Worm (Caenorhabditis elegans) whole organism, L1 larva: ENCODE data around the gene drd-50.

Source experiments
- C34B4.2 ChIP-seq: sonication (generic microtip); optimal IDR thresholded peaks from 2 replicates; lab custom pipeline; 2017; ENCODE audit warnings: mild to moderate bottlenecking, missing genetic modification characterization, missing compliant biosample characterization
- aha-1 ChIP-seq: fragments of 150-350 bp; optimal IDR thresholded peaks from 2 replicates; lab custom pipeline; 2014; ENCODE audit warnings: missing biosample characterization, missing genetic modification characterization
- ama-1 ChIP-seq: fragments of 150-350 bp; optimal IDR thresholded peaks from 2 replicates; lab custom pipeline; 2014
- ceh-90 ChIP-seq: sonication (generic microtip); optimal IDR thresholded peaks from 2 replicates; lab custom pipeline; 2016; ENCODE audit warnings: missing genetic modification characterization, missing compliant biosample characterization
- dpl-1 ChIP-seq, 3 experiments: fragments of 150-350 bp in 2 of 3; sonication (generic microtip) in 1 of 3; optimal IDR thresholded peaks; 2 replicates each; lab custom pipeline; 2014 to 2017; ENCODE audit warnings: missing biosample characterization in 3 of 3, missing genetic modification characterization in 3 of 3, missing genetic modification reagents in 3 of 3
- efl-1 ChIP-seq, 4 experiments: fragments of 150-350 bp; optimal IDR thresholded peaks in 3 of 4; peaks in 1 of 4; 1 replicate in 1 of 4; 2 replicates in 3 of 4; lab custom pipeline; 2014; ENCODE audit warnings: missing biosample characterization in 2 of 4, missing genetic modification characterization in 2 of 4, missing genetic modification reagents in 2 of 4
- egl-13 ChIP-seq: sonication (generic microtip); optimal IDR thresholded peaks from 2 replicates; lab custom pipeline; 2016; ENCODE audit warnings: missing genotype, missing genetic modification reagents, missing genetic modification characterization, missing compliant biosample characterization
- egl-27 ChIP-seq, 2 experiments: fragments of 150-350 bp in 1 of 2; sonication (generic microtip); optimal IDR thresholded peaks; 3 replicates each; lab custom pipeline; 2017 to 2018; ENCODE audit warnings: missing biosample characterization in 2 of 2, missing genetic modification characterization in 2 of 2, missing genetic modification reagents in 2 of 2
- elt-2 ChIP-seq: sonication (generic microtip); optimal IDR thresholded peaks from 2 replicates; lab custom pipeline; 2016; ENCODE audit warnings: missing genetic modification characterization, mild to moderate bottlenecking, inconsistent platforms, missing compliant biosample characterization, missing genetic modification reagents
- ets-5 ChIP-seq: fragments of 200-800 bp; sonication (Bioruptor generic); IDR thresholded peaks from 2 replicates; pipeline ENCODE4 v1.3.6; 2022; ENCODE audit warnings: missing genetic modification characterization, missing compliant biosample characterization
- hlh-4 ChIP-seq: sonication (generic microtip); optimal IDR thresholded peaks from 2 replicates; lab custom pipeline; 2016; ENCODE audit warnings: mild to moderate bottlenecking, missing genetic modification characterization, missing compliant biosample characterization
- hpl-2 ChIP-seq: fragments of 150-350 bp; optimal IDR thresholded peaks from 2 replicates; lab custom pipeline; 2014; ENCODE audit warnings: missing biosample characterization, missing genetic modification reagents, missing genetic modification characterization
- isw-1 ChIP-seq: fragments of 200-800 bp; sonication (Bioruptor generic); IDR thresholded peaks from 2 replicates; pipeline ENCODE4 v1.3.6; 2022; ENCODE audit warnings: missing genetic modification characterization, missing compliant biosample characterization
- jun-1 ChIP-seq: fragments of 150-350 bp; optimal IDR thresholded peaks from 2 replicates; lab custom pipeline; 2014; ENCODE audit warnings: missing biosample characterization, missing genetic modification reagents, missing genetic modification characterization
- lin-13 ChIP-seq: fragments of 150-350 bp; optimal IDR thresholded peaks from 2 replicates; lab custom pipeline; 2014; ENCODE audit warnings: missing biosample characterization, missing genetic modification reagents, missing genetic modification characterization
- lin-15B ChIP-seq: fragments of 150-350 bp; sonication (generic microtip); optimal IDR thresholded peaks from 3 replicates; lab custom pipeline; 2014; ENCODE audit warnings: missing biosample characterization, missing genetic modification characterization
- lir-3 ChIP-seq: sonication (generic microtip); optimal IDR thresholded peaks from 2 replicates; lab custom pipeline; 2016; ENCODE audit warnings: mild to moderate bottlenecking, missing genetic modification characterization, moderate library complexity, missing compliant biosample characterization; ENCODE audit not compliant: poor library complexity
- mef-2 ChIP-seq: fragments of 150-350 bp; optimal IDR thresholded peaks from 2 replicates; lab custom pipeline; 2014; ENCODE audit warnings: missing biosample characterization, missing genetic modification characterization
- mep-1 ChIP-seq: fragments of 150-350 bp; optimal IDR thresholded peaks from 2 replicates; lab custom pipeline; 2014; ENCODE audit warnings: missing biosample characterization, missing genetic modification characterization
- nhr-11 ChIP-seq: fragments of 150-350 bp; optimal IDR thresholded peaks from 2 replicates; lab custom pipeline; 2014; ENCODE audit warnings: missing biosample characterization, missing genetic modification characterization
- nhr-19 ChIP-seq: fragments of 200-800 bp; sonication (Bioruptor generic); conservative IDR thresholded peaks from 2 replicates; pipeline ENCODE4 v1.3.6; 2022; ENCODE audit warnings: missing genetic modification characterization, missing compliant biosample characterization
- nhr-77 ChIP-seq: fragments of 150-350 bp; optimal IDR thresholded peaks from 2 replicates; lab custom pipeline; 2014; ENCODE audit warnings: missing biosample characterization, missing genetic modification characterization
- nhr-90 ChIP-seq: sonication (generic microtip); optimal IDR thresholded peaks from 2 replicates; lab custom pipeline; 2016; ENCODE audit warnings: mild to moderate bottlenecking, missing genetic modification characterization, missing compliant biosample characterization; ENCODE audit not compliant: poor library complexity
- pag-3 ChIP-seq: sonication (generic microtip); optimal IDR thresholded peaks from 2 replicates; lab custom pipeline; 2017; ENCODE audit warnings: missing genetic modification characterization, mild to moderate bottlenecking, missing compliant biosample characterization, antibody characterized with exemption, borderline replicate concordance; ENCODE audit not compliant: insufficient read depth
- pax-3 ChIP-seq: fragments of 200-800 bp; sonication (Bioruptor generic); optimal IDR thresholded peaks from 2 replicates; lab custom pipeline; 2018; ENCODE audit warnings: mild to moderate bottlenecking, missing genetic modification characterization, moderate library complexity, missing compliant biosample characterization
- pqm-1 ChIP-seq: sonication (generic microtip); optimal IDR thresholded peaks from 3 replicates; lab custom pipeline; 2017; ENCODE audit warnings: missing biosample characterization, missing genetic modification characterization
- swsn-7 ChIP-seq: sonication (generic microtip); optimal IDR thresholded peaks from 2 replicates; lab custom pipeline; 2016; ENCODE audit warnings: missing genetic modification characterization, missing compliant biosample characterization
- tbx-2 ChIP-seq: sonication (generic microtip); optimal IDR thresholded peaks from 2 replicates; lab custom pipeline; 2016; ENCODE audit warnings: missing genetic modification characterization, missing compliant biosample characterization
- unc-86 ChIP-seq: sonication (generic microtip); optimal IDR thresholded peaks from 2 replicates; lab custom pipeline; 2016; ENCODE audit warnings: missing genetic modification characterization, missing compliant biosample characterization
- unc-98 ChIP-seq: fragments of 200-800 bp; sonication (Bioruptor generic); IDR thresholded peaks from 2 replicates; pipeline ENCODE4 v1.3.6; 2022; ENCODE audit warnings: missing genetic modification characterization, missing compliant biosample characterization
- ztf-4 ChIP-seq: fragments of 150-350 bp; optimal IDR thresholded peaks from 2 replicates; lab custom pipeline; 2014; ENCODE audit warnings: missing biosample characterization, missing genetic modification characterization

The drd-50 gene

ce11 chrIV:4147891-4148290, 30.4 kb downstream of the drd-50 start:
- TF ChIP-seq elt-2 (tag; lab: Kevin White, UChicago): peak; percentile 92
- peak; percentile 34 for TF ChIP-seq jun-1 (tag; lab: Kevin White, UChicago)
- TF ChIP-seq aha-1: no peak
- no peak for TF ChIP-seq pax-3
- no peak for TF ChIP-seq tbx-2 (tag; lab: Kevin White, UChicago)
- TF ChIP-seq nhr-90 (tag; lab: Kevin White, UChicago): peak; percentile 1
- no peak for TF ChIP-seq efl-1 (optimal IDR thresholded peaks at IDR 0.05; lab: Kevin White, UChicago)
- peak in 1 of 2 experiments; percentile 38 for TF ChIP-seq efl-1 (GFP tag; optimal IDR thresholded peaks at IDR 0.05 in 1 of 2; lab: Kevin White, UChicago)
- no peak for TF ChIP-seq ztf-4 (tag; lab: Kevin White, UChicago)
- TF ChIP-seq isw-1 (GFP tag; lab: Robert Waterston, UW): no peak
- TF ChIP-seq ceh-90 (tag; lab: Kevin White, UChicago): no peak

DNA sequence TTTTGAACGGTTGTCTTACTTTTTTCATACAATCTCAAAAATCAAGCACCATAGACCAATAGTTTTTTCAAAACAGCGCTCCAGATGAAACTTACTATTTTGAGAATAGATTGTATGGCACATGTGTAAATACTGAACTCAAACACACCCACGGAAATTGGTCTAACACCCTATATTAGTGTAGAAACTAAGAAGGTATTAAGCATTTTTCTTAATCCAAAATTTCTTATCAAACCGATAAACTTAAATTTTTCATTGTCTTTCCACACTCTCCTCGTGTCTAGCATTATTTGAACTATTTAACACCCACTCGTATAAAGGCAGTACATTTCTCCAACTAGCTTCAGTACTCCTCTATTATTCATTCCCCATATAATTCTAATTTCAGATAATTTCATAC, 32.6 kb downstream of the drd-50 start:
- no peak for TF ChIP-seq nhr-77
- no peak for TF ChIP-seq efl-1 (optimal IDR thresholded peaks at IDR 0.05; lab: Kevin White, UChicago)
- TF ChIP-seq efl-1 (GFP tag; optimal IDR thresholded peaks at IDR 0.05 in 1 of 2; lab: Kevin White, UChicago): peak in 1 of 2 experiments; percentile 57
- TF ChIP-seq elt-2 (tag; lab: Kevin White, UChicago): peak; percentile 58

DNA sequence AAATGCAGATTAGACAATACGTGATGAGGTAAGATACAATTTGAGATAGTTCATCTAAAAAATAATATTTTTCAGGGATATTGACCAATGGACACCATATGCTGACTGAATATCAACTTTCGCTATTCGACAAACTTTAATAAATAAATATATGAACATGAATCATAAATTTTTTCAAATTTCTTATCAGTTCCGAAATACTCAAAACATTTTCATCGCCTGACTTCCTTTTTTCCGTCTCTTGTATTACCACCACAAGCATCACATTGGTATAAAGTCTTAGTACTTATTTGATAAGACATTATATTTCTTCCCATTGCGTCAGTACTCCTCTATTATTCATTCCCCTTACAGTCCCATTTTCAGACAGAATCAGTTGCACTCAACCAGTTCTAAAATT, 34.6 kb downstream of the drd-50 start, which contains the start of the genes K08D10.10 and R07C12.1:
K08D10.10 (plus strand) TSS at position 93 of the 400 bp plus-strand sequence.
R07C12.1 (plus strand) TSS at position 314 of the 400 bp plus-strand sequence.
- TF ChIP-seq efl-1 (optimal IDR thresholded peaks at IDR 0.05; lab: Kevin White, UChicago) (no peak), efl-1 (GFP tag; optimal IDR thresholded peaks at IDR 0.05 in 1 of 2; lab: Kevin White, UChicago) (no peak), elt-2 (tag; lab: Kevin White, UChicago) (peak; percentile 79), C34B4.2 (tag; lab: Kevin White, UChicago) (no peak), ets-5 (GFP tag; lab: Robert Waterston, UW) (no peak)

ce11 chrIV:4154641-4155040, 37.1 kb downstream of the drd-50 start, which contains the start of gene K08D10.14:
TSS of gene K08D10.14 (plus strand) at chrIV:4154941.
- TF ChIP-seq pag-3 (tag; lab: Kevin White, UChicago) (no peak), swsn-7 (tag; lab: Kevin White, UChicago) (no peak), ama-1 (lab: Kevin White, UChicago) (no peak), elt-2 (tag; lab: Kevin White, UChicago) (peak; percentile 19), hlh-4 (no peak)

DNA sequence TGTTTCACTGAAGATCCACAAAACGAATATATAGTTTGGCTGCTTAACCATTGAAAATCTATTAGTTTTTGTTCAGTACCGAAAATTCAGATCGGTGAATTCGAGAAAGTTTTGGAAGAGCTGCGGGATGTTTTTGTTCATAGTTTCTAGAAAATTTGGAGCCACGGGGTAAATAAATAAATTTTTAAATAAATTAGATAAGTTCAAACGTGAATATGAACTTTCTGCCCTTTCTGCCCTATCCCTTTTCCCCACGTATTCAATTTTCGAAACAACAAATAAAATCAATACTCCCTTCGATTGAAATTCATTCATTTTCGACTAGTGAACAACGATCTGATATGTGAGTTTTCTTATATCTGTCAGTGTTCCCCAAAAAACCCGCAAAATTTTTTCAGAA, 44.6 kb downstream of the drd-50 start, which contains the start of gene scrm-5:
scrm-5 (plus strand) TSS at position 301 of the 400 bp plus-strand sequence.
- TF ChIP-seq mef-2 (tag; lab: Kevin White, UChicago) (no peak), lir-3 (no peak), hpl-2 (GFP tag; lab: Kevin White, UChicago) (no peak), nhr-19 (GFP tag; lab: Robert Waterston, UW) (no peak), unc-98 (GFP tag; lab: Robert Waterston, UW) (no peak), unc-86 (tag; lab: Kevin White, UChicago) (no peak), mep-1 (tag; lab: Kevin White, UChicago) (no peak), dpl-1 (GFP tag; optimal IDR thresholded peaks at IDR 0.05; lab: Kevin White, UChicago) (no peak), nhr-11 (tag; lab: Kevin White, UChicago) (no peak), pqm-1 (tag; lab: Kevin White, UChicago) (no peak), lin-15B (tag; lab: Kevin White, UChicago) (no peak), egl-27 (tag; optimal IDR thresholded peaks at IDR 0.05; lab: Kevin White, UChicago) (no peak), lin-13 (GFP tag; lab: Kevin White, UChicago) (no peak), egl-13 (tag; lab: Kevin White, UChicago) (no peak)
